Fruit fly (Drosophila melanogaster) whole organism, embryonic: Measurements from ENCODE around the gene CG11095.

Experiments used
- BEAF-32 ChIP-seq: fragments of 200-800 bp; sonication (Bioruptor generic); optimal IDR thresholded peaks from 3 replicates; lab custom pipeline; 2017; ENCODE audit warnings: missing biosample characterization, missing genetic modification characterization, mild to moderate bottlenecking, moderate library complexity, missing genetic modification reagents
- C15 ChIP-seq: fragments of 200-800 bp; sonication (Bioruptor generic); IDR thresholded peaks from 3 replicates; pipeline ENCODE4 v1.3.6; 2022; ENCODE audit warnings: missing biosample characterization, missing genetic modification characterization
- CG11695 ChIP-seq: fragments of 200-800 bp; sonication (Bioruptor generic); IDR thresholded peaks from 3 replicates; pipeline ENCODE4 v1.3.6; 2022; ENCODE audit warnings: missing biosample characterization, missing genetic modification characterization
- CG12236 ChIP-seq: fragments of 200-800 bp; sonication (Bioruptor generic); optimal IDR thresholded peaks from 2 replicates; lab custom pipeline; 2016; ENCODE audit warnings: missing biosample characterization, missing genetic modification characterization
- CG12391 ChIP-seq: fragments of 200-800 bp; sonication (Bioruptor generic); optimal IDR thresholded peaks from 3 replicates; lab custom pipeline; 2018; ENCODE audit warnings: missing biosample characterization, mild to moderate bottlenecking, missing genetic modification characterization, moderate library complexity
- CG17328 ChIP-seq: fragments of 200-800 bp; sonication (Bioruptor generic); IDR thresholded peaks from 2 replicates; pipeline ENCODE4 v1.3.6; 2022; ENCODE audit warnings: missing biosample characterization, missing genetic modification characterization
- CG17385 ChIP-seq: fragments of 200-800 bp; sonication (Bioruptor generic); optimal IDR thresholded peaks from 3 replicates; lab custom pipeline; 2018; ENCODE audit warnings: missing biosample characterization, mild to moderate bottlenecking, missing genetic modification characterization
- CG2199 ChIP-seq: fragments of 200-800 bp; sonication (Bioruptor generic); IDR thresholded peaks from 3 replicates; pipeline ENCODE4 v1.3.6; 2022; ENCODE audit warnings: missing biosample characterization, missing genetic modification characterization
- CG31365 ChIP-seq: fragments of 200-800 bp; sonication (Bioruptor generic); optimal IDR thresholded peaks from 2 replicates; lab custom pipeline; 2018; ENCODE audit warnings: missing biosample characterization, mild to moderate bottlenecking, missing genetic modification characterization
- CG31441 ChIP-seq: fragments of 200-800 bp; sonication (Bioruptor generic); IDR thresholded peaks from 2 replicates; pipeline ENCODE4 v1.3.6; 2022; ENCODE audit warnings: missing biosample characterization, missing genetic modification characterization
- CG33213 ChIP-seq: fragments of 200-800 bp; sonication (Bioruptor generic); optimal IDR thresholded peaks from 3 replicates; lab custom pipeline; 2016; ENCODE audit warnings: missing biosample characterization, missing genetic modification characterization
- CG34376 ChIP-seq: fragments of 200-800 bp; sonication (Bioruptor generic); optimal IDR thresholded peaks from 2 replicates; lab custom pipeline; 2018; ENCODE audit warnings: missing biosample characterization, mild to moderate bottlenecking, missing genetic modification characterization
- CG3726 ChIP-seq: fragments of 200-800 bp; sonication (Bioruptor generic); IDR thresholded peaks from 3 replicates; pipeline ENCODE4, ENCODE4 v1.3.6; 2022; ENCODE audit warnings: missing biosample characterization, missing genetic modification characterization
- CG4328 ChIP-seq: fragments of 200-800 bp; sonication (Bioruptor generic); optimal IDR thresholded peaks from 3 replicates; lab custom pipeline; 2017; ENCODE audit warnings: missing biosample characterization, missing genetic modification reagents, missing genetic modification characterization
- CG4707 ChIP-seq: fragments of 200-800 bp; sonication (Bioruptor generic); optimal IDR thresholded peaks from 2 replicates; lab custom pipeline; 2018; ENCODE audit warnings: missing biosample characterization, mild to moderate bottlenecking, missing genetic modification characterization, moderate library complexity
- CG4854 ChIP-seq: fragments of 200-800 bp; sonication (Bioruptor generic); optimal IDR thresholded peaks from 2 replicates; lab custom pipeline; 2016; ENCODE audit warnings: missing biosample characterization, missing genetic modification characterization, inconsistent platforms
- CHES-1-like ChIP-seq: fragments of 200-800 bp; sonication (Bioruptor generic); optimal IDR thresholded peaks from 2 replicates; lab custom pipeline; 2016; ENCODE audit warnings: missing biosample characterization, missing genetic modification characterization
- Dbx ChIP-seq: fragments of 200-800 bp; sonication (Bioruptor generic); IDR thresholded peaks from 3 replicates; pipeline ENCODE4 v1.3.6; 2022; ENCODE audit warnings: missing biosample characterization, missing genetic modification characterization
- Hand ChIP-seq: fragments of 200-800 bp; sonication (Bioruptor generic); optimal IDR thresholded peaks from 2 replicates; lab custom pipeline; 2017; ENCODE audit warnings: mild to moderate bottlenecking, missing biosample characterization, missing genetic modification reagents, missing genetic modification characterization
- Lhr ChIP-seq: fragments of 200-800 bp; sonication (Bioruptor generic); optimal IDR thresholded peaks from 3 replicates; lab custom pipeline; 2017; ENCODE audit warnings: mild to moderate bottlenecking, missing biosample characterization, missing genetic modification reagents, missing genetic modification characterization
- NC2α ChIP-seq: fragments of 200-800 bp; sonication (Bioruptor generic); optimal IDR thresholded peaks from 2 replicates; lab custom pipeline; 2016; ENCODE audit warnings: missing biosample characterization, missing genetic modification characterization
- NK7.1 ChIP-seq: fragments of 200-800 bp; sonication (Bioruptor generic); optimal IDR thresholded peaks from 3 replicates; lab custom pipeline; 2016; ENCODE audit warnings: missing biosample characterization, missing genetic modification characterization
- Optix ChIP-seq: fragments of 200-800 bp; sonication (Bioruptor generic); IDR thresholded peaks from 3 replicates; pipeline ENCODE4 v1.3.6; 2022; ENCODE audit warnings: missing biosample characterization, missing genetic modification characterization
- Sry-δ ChIP-seq: fragments of 200-800 bp; sonication (Bioruptor generic); optimal IDR thresholded peaks from 2 replicates; lab custom pipeline; 2016; ENCODE audit warnings: missing biosample characterization, missing genetic modification characterization
- ap ChIP-seq: fragments of 200-800 bp; sonication (Bioruptor generic); IDR thresholded peaks from 2 replicates; pipeline ENCODE4 v1.3.6; 2022; ENCODE audit warnings: missing biosample characterization, missing genetic modification characterization
- bigmax ChIP-seq: fragments of 200-800 bp; sonication (Bioruptor generic); optimal IDR thresholded peaks from 2 replicates; lab custom pipeline; 2018; ENCODE audit warnings: missing biosample characterization, mild to moderate bottlenecking, missing genetic modification characterization
- cg ChIP-seq: fragments of 200-800 bp; sonication (Bioruptor generic); optimal IDR thresholded peaks from 3 replicates; lab custom pipeline; 2019; ENCODE audit warnings: missing biosample characterization, mild to moderate bottlenecking, missing genetic modification characterization, moderate library complexity
- chinmo ChIP-seq: fragments of 200-800 bp; sonication (Bioruptor generic); IDR thresholded peaks from 4 replicates; pipeline ENCODE4 v1.3.6; 2022; ENCODE audit warnings: missing biosample characterization, missing genetic modification characterization; ENCODE audit not compliant: partially characterized antibody
- dpn ChIP-seq, 2 experiments: fragments of 200-800 bp; sonication (Bioruptor generic); optimal IDR thresholded peaks; 3 replicates each; lab custom pipeline; 2016; ENCODE audit warnings: missing biosample characterization in 2 of 2, missing genetic modification characterization in 2 of 2
- dysf ChIP-seq: fragments of 200-800 bp; sonication (Bioruptor generic); IDR thresholded peaks from 3 replicates; pipeline ENCODE4 v1.3.6; 2022; ENCODE audit warnings: missing biosample characterization, missing genetic modification characterization
- ems ChIP-seq: fragments of 200-800 bp; sonication (Bioruptor generic); optimal IDR thresholded peaks from 3 replicates; lab custom pipeline; 2016; ENCODE audit warnings: missing biosample characterization, missing genetic modification characterization
- exex ChIP-seq: fragments of 200-800 bp; sonication (Bioruptor generic); optimal IDR thresholded peaks from 4 replicates; lab custom pipeline; 2018; ENCODE audit warnings: missing biosample characterization, mild to moderate bottlenecking, missing genetic modification characterization, moderate library complexity
- mam ChIP-seq: fragments of 200-800 bp; sonication (Bioruptor generic); optimal IDR thresholded peaks from 3 replicates; lab custom pipeline; 2016; ENCODE audit warnings: missing biosample characterization, missing genetic modification characterization
- mld ChIP-seq: fragments of 200-800 bp; sonication (Bioruptor generic); IDR thresholded peaks from 3 replicates; pipeline ENCODE4 v1.3.6; 2022; ENCODE audit warnings: missing biosample characterization, missing genetic modification characterization; ENCODE audit not compliant: partially characterized antibody
- nmo ChIP-seq: fragments of 200-800 bp; sonication (Bioruptor generic); optimal IDR thresholded peaks from 2 replicates; lab custom pipeline; 2018; ENCODE audit warnings: missing biosample characterization, mild to moderate bottlenecking, missing genetic modification characterization, moderate library complexity
- repo ChIP-seq: fragments of 200-800 bp; sonication (Bioruptor generic); optimal IDR thresholded peaks from 2 replicates; lab custom pipeline; 2016; ENCODE audit warnings: missing biosample characterization, missing genetic modification characterization
- rib ChIP-seq: fragments of 200-800 bp; sonication (Bioruptor generic); IDR thresholded peaks from 2 replicates; pipeline ENCODE4 v1.3.6; 2022; ENCODE audit warnings: missing biosample characterization, missing genetic modification characterization
- sd ChIP-seq: fragments of 200-800 bp; sonication (Bioruptor generic); optimal IDR thresholded peaks from 3 replicates; lab custom pipeline; 2018; ENCODE audit warnings: missing biosample characterization, mild to moderate bottlenecking, missing genetic modification characterization, moderate library complexity
- slbo ChIP-seq: fragments of 200-800 bp; sonication (Bioruptor generic); IDR thresholded peaks from 2 replicates; pipeline ENCODE4 v1.3.6; 2022; ENCODE audit warnings: missing biosample characterization, missing genetic modification characterization
- slp2 ChIP-seq: fragments of 200-800 bp; sonication (Bioruptor generic); optimal IDR thresholded peaks from 2 replicates; lab custom pipeline; 2016; ENCODE audit warnings: missing biosample characterization, missing genetic modification characterization
- sqz ChIP-seq: fragments of 200-800 bp; sonication (Bioruptor generic); optimal IDR thresholded peaks from 3 replicates; lab custom pipeline; 2018; ENCODE audit warnings: missing biosample characterization, mild to moderate bottlenecking, missing genetic modification characterization
- sr ChIP-seq: fragments of 200-800 bp; sonication (Bioruptor generic); IDR thresholded peaks from 3 replicates; pipeline ENCODE4 v1.3.6; 2022; ENCODE audit warnings: missing biosample characterization, missing genetic modification characterization
- trh ChIP-seq: fragments of 200-800 bp; sonication (Bioruptor generic); optimal IDR thresholded peaks from 2 replicates; lab custom pipeline; 2016; ENCODE audit warnings: missing biosample characterization, missing genetic modification characterization
- tup ChIP-seq: fragments of 200-800 bp; sonication (Bioruptor generic); optimal IDR thresholded peaks from 2 replicates; lab custom pipeline; 2016; ENCODE audit warnings: missing biosample characterization, mild to moderate bottlenecking, missing genetic modification characterization, moderate library complexity
- tx ChIP-seq: fragments of 200-800 bp; sonication (Bioruptor generic); optimal IDR thresholded peaks from 2 replicates; lab custom pipeline; 2016; ENCODE audit warnings: missing biosample characterization, missing genetic modification characterization
- yki ChIP-seq: fragments of >200 bp; optimal IDR thresholded peaks from 3 replicates; lab custom pipeline; 2018

Gene CG11095

DNA sequence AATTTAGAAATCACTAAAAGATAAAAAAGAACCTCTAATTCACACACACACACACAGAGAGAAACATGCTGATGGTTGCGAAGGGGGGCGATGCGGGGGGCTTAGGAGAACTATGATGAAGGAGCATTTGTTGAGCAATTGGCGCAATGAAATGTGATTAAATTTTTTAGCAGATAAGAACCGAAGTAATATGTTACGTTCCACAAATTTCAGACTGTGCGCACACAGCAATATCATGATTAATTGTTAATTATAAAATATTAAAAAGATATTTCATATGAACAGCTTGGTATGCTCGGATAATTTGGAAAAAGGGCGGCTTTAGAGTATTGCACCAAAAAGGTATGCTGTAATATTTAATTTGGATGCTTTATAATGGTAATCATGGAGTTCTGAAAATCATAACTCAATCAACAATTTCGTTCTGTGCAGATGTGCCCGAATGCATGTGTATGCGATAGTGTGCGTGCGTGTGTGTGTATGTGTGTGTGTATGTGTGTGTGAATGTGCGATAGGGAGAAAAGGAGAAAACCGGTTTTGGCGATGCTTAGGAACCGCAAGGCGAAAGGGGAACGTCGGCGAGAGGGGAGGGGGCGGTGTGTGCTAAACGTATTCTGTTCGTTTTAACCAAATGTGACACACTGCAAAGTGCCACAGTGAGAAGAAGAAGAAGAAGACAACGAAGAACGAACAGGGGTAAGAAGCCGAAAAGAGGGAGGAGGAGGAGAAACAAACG lies 9.7 kb downstream of the CG11095 start (continued):
- TF ChIP-seq CG2199 (GFP tag; lab: Robert Waterston, UW) (0 out of 3 replicates have a peak, but pooled peaks have one; percentile 29), exex (tag; lab: Kevin White, UChicago) (peak; percentile 52), chinmo (GFP tag; lab: Robert Waterston, UW) (0 out of 4 replicates have a peak, but pooled peaks have one; percentile 51), cg (peak; percentile 53), nmo (GFP tag; lab: Kevin White, UChicago) (peak; percentile 0), CG31441 (GFP tag; lab: Robert Waterston, UW) (0 out of 2 replicates have a peak, but pooled peaks have one; percentile 7), trh (no peak)

DNA sequence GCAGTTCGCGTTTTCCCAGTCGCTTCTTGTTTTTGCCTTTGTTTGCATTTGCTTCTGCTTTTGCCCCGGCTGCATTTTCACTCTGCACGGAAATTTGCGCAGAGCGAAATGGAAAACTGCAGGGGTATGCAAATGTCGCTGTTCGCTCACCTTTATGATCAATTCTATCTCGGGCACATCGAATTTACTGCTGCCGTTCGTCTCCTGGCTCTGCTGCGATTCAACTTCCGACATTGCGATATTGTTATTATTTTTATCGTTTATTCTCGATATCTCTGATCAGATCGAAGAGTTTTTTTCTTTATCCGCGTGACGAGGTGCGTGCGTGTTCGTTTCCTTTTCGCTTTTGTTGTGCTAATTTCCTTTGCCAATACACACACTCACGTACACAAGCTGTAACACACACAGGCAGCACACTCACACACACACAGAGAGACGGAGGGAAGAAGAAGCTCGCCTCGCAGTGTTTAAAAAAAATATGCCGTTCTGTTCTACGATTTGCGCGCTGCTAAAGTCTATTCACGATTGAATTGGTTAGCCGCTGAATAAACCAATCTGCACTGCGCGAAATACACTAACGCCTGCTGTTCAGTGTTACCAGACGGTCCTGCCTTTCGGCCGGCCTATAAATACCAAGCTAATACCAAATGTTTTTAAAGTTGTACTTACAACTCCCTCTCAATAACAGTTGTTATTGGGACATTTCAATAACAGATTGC lies 10.4 kb downstream of the CG11095 start, which contains the start of gene Clic:
Gene Clic, minus strand, starts transcription at position 533 of the 719 bp plus-strand sequence.
- TF ChIP-seq sd (tag; lab: Kevin White, UChicago) (no peak), CG4707 (GFP tag; lab: Kevin White, UChicago) (peak; percentile 6), CG11695 (GFP tag; lab: Robert Waterston, UW) (0 out of 3 replicates have a peak, but pooled peaks have one; percentile 13), Optix (GFP tag; lab: Robert Waterston, UW) (no peak), sr (0 out of 3 replicates have a peak, but pooled peaks have one; percentile 4), CG12391 (tag; lab: Kevin White, UChicago) (peak; percentile 8), CG34376 (peak; percentile 60), Lhr (GFP tag; lab: Kevin White, UChicago) (peak; percentile 28), Hand (GFP tag; lab: Kevin White, UChicago) (peak; percentile 8), cg (peak; percentile 84), NK7.1 (GFP tag; lab: Kevin White, UChicago) (peak; percentile 37), CG4328 (peak; percentile 4), CG3726 (GFP tag; lab: Robert Waterston, UW) (no peak), CG12236 (GFP tag; lab: Kevin White, UChicago) (no peak), CG33213 (GFP tag; lab: Kevin White, UChicago) (peak; percentile 7), yki (lab: Kevin White, UChicago) (no peak), ems (peak; percentile 20), ap (GFP tag; lab: Robert Waterston, UW) (no peak), tx (GFP tag; lab: Kevin White, UChicago) (no peak), CG17328 (GFP tag; lab: Robert Waterston, UW) (no peak), mam (GFP tag; lab: Kevin White, UChicago) (peak; percentile 7), C15 (GFP tag; lab: Robert Waterston, UW) (peak; percentile 6; the same call in 1 of the 3 replicates), Dbx (GFP tag; lab: Robert Waterston, UW) (peak; percentile 61), CG17385 (GFP tag; lab: Kevin White, UChicago) (peak; percentile 95), Sry-δ (peak; percentile 13), dpn (GFP tag; optimal IDR thresholded peaks at IDR 0.05; lab: Kevin White, UChicago) (peak in 1 of 2 experiments; percentile 11), tup (GFP tag; lab: Kevin White, UChicago) (no peak), mld (GFP tag; lab: Robert Waterston, UW) (0 out of 3 replicates have a peak, but pooled peaks have one; percentile 41), NC2α (GFP tag; lab: Kevin White, UChicago) (no peak), BEAF-32 (GFP tag; lab: Kevin White, UChicago) (peak; percentile 33), repo (GFP tag; lab: Kevin White, UChicago) (peak; percentile 12), CG4854 (GFP tag; lab: Kevin White, UChicago) (no peak), CHES-1-like (GFP tag; lab: Kevin White, UChicago) (peak; percentile 43), bigmax (peak; percentile 64), slbo (GFP tag; lab: Robert Waterston, UW) (peak; percentile 42; the same call in 1 of the 2 replicates), slp2 (GFP tag; lab: Kevin White, UChicago) (no peak), dysf (GFP tag; lab: Robert Waterston, UW) (0 out of 3 replicates have a peak, but pooled peaks have one; percentile 2), sqz (GFP tag; lab: Kevin White, UChicago) (peak; percentile 38), CG31365 (peak; percentile 15), rib (peak; percentile 55)
